Fruit fly (Drosophila melanogaster): ENCODE results near the gene trn.

The trn gene

DNA sequence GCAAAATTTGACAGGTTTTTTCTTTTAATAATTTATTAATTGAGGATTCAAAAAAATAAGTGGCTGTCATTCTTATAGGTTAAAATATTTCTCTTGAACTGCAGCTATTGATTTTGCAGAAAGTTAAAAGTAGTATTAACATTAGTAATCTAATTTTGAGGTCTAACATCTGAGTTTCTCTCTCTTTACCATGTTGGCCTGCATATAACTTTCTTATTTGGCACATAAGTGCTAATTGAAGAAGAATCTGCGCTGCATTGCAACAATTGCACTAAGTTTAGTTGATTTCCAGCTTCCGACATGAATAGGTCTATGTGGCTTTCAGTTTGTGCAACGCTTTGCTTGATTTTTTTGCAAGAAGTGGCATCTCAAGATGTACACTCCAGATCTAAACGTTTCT is 21.9 kb downstream of the trn start, which contains the start of gene CG33262:
Gene CG33262, plus strand, starts transcription at position 301 of the 400 bp plus-strand sequence.
- TF ChIP-seq CG6276 (GFP tag; optimal IDR thresholded peaks at IDR 0.05) (no peak), CG31627 (GFP tag; optimal IDR thresholded peaks at IDR 0.05) (no peak), vri (GFP tag; optimal IDR thresholded peaks at IDR 0.05) (no peak), CG6854 (GFP tag; optimal IDR thresholded peaks at IDR 0.05) (no peak), net (GFP tag; optimal IDR thresholded peaks at IDR 0.05) (no peak), Eip78C (GFP tag) (no peak), salr (GFP tag; optimal IDR thresholded peaks at IDR 0.05) (no peak), dac (GFP tag; optimal IDR thresholded peaks at IDR 0.05) (no peak), Hr39 (GFP tag; optimal IDR thresholded peaks at IDR 0.05) (no peak), CG11294 (GFP tag; IDR thresholded peaks at IDR 0.05) (no peak), Blimp-1 (GFP tag; optimal IDR thresholded peaks at IDR 0.05) (no peak), pdm3 (GFP tag; optimal IDR thresholded peaks at IDR 0.05) (no peak), CG10631 (GFP tag; optimal IDR thresholded peaks at IDR 0.05) (no peak), Ets96B (tag; optimal IDR thresholded peaks at IDR 0.05) (no peak), Hr4 (GFP tag; optimal IDR thresholded peaks at IDR 0.05) (no peak), CG11762 (GFP tag; optimal IDR thresholded peaks at IDR 0.05; ENCODE audit: insufficient read depth) (no peak), CG1621 (tag; optimal IDR thresholded peaks at IDR 0.05) (no peak), Gug (GFP tag; IDR thresholded peaks at IDR 0.05) (no peak), ss (GFP tag; optimal IDR thresholded peaks at IDR 0.05) (no peak)

DNA sequence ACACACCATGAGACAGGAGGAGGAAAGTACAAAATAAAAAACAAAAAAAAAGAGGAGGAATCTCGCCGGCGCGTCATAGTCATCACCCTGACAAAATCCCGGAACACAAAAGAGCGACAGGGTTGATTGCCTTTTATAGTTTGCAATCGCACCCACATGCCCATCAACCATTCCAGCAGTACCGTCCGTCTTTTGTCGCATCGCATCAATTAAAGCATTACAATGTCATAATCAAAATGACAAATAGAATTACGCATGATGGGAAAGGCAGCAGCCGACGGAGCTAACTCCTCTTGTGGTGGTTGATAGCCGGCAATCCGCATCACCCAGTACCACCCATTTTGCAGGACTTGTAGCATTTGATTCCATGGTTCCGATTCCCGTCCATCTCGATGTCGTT is 23.3 kb downstream of the trn start:
- no peak for TF ChIP-seq Hr38 (GFP tag; optimal IDR thresholded peaks at IDR 0.05)
- TF ChIP-seq fkh (GFP tag; optimal IDR thresholded peaks at IDR 0.05) = no peak
- no peak for TF ChIP-seq CG1621 (tag; optimal IDR thresholded peaks at IDR 0.05)
- no peak for TF ChIP-seq lz (GFP tag; optimal IDR thresholded peaks at IDR 0.05)
- TF ChIP-seq net (GFP tag; optimal IDR thresholded peaks at IDR 0.05) = no peak
- no peak for TF ChIP-seq ss (GFP tag; optimal IDR thresholded peaks at IDR 0.05)
- TF ChIP-seq pdm3 (GFP tag; optimal IDR thresholded peaks at IDR 0.05) = no peak

DNA sequence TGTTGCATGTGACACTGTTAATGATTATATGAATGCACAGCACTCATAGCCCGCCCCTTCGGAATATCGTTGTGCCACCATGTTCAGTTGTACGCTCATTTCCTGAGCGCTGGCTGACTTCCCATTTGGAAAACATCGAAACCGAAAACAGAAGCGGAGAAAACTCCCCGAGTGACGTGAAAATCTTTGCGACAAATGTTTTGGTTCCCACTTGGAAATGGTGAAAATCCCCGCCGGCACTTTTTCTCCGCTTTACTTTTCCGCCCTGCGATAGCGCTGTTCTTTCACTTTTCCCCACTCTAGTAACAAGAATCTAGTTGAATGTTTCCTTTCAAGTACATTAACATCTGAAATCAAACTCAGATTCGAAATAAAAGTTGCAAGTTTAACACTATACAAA is 30.9 kb downstream of the trn start:
- TF ChIP-seq cyc (GFP tag; optimal IDR thresholded peaks at IDR 0.05) (no peak), eg (GFP tag; IDR thresholded peaks at IDR 0.05) (no peak), pdm3 (GFP tag; optimal IDR thresholded peaks at IDR 0.05) (no peak), acj6 (GFP tag; optimal IDR thresholded peaks at IDR 0.05) (no peak), Eip78C (GFP tag) (no peak), lz (GFP tag; optimal IDR thresholded peaks at IDR 0.05) (no peak), net (GFP tag; optimal IDR thresholded peaks at IDR 0.05) (no peak), CG11902 (GFP tag; optimal IDR thresholded peaks at IDR 0.05) (no peak), Ets96B (tag; optimal IDR thresholded peaks at IDR 0.05) (no peak)

DNA sequence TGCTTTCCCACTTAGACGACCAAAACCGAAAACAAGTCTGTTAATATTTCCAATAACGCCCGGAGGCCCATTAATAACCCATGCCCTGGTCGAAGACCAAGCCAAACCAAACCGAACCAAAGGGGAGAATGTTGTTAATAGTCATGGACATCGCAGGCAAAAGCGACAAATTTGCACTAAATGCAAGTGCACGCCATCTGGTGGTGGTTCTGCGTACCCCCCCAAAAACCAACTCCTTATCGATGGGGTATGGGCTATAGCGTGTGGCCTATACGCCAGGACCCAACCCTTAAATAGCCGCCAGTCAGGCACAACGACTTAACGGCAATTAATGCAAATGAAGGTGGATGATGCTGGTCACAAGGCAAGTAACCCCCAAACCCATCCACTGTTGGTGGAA is 32.4 kb downstream of the trn start:
- peak; percentile 13 for TF ChIP-seq svp (GFP tag)
- peak in 1 of 2 experiments; percentile 24 for TF ChIP-seq ss (GFP tag; optimal IDR thresholded peaks at IDR 0.05)
- TF ChIP-seq acj6 (GFP tag; optimal IDR thresholded peaks at IDR 0.05) = no peak

DNA sequence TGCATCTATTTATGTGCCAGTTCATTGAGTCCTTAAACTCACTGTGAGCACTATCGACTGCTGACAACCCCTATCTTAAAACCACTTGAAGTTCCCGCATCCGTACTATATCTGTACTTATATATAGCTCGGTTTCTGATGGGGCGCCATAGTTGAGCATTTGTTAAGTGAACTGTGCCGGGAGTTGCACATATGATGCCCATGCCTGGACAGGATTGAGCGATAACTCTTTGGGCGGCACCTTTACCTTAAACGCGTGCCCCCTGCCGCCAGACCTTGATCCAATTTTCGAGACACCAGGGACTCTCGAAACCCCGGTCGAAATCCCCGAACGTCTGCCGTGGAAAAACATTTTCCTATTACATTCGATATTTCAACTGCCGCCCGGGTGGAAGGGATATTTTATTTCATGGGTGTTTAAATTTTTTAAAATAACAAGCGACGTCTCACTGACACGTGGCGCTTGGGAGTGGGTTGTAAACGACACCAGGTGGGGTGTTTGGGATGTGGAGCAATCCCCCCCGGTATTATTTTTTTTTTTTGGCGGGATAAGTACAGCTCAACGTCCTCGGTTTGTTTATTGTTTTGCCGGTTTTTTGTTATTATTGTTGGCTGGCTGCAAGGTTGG is 40.0 kb downstream of the trn start:
- no peak for TF ChIP-seq ss (GFP tag; optimal IDR thresholded peaks at IDR 0.05)
- no peak for TF ChIP-seq CG34406 (GFP tag; optimal IDR thresholded peaks at IDR 0.05)
- no peak for TF ChIP-seq CG11902 (GFP tag; optimal IDR thresholded peaks at IDR 0.05)
- TF ChIP-seq CG8319 (GFP tag; optimal IDR thresholded peaks at IDR 0.05) = no peak
- no peak for TF ChIP-seq cyc (GFP tag; optimal IDR thresholded peaks at IDR 0.05)
- TF ChIP-seq Gug (GFP tag; IDR thresholded peaks at IDR 0.05) = no peak
- no peak for TF ChIP-seq Lpt (GFP tag; optimal IDR thresholded peaks at IDR 0.05)
- TF ChIP-seq CG10631 (GFP tag; optimal IDR thresholded peaks at IDR 0.05) = no peak
- TF ChIP-seq pdm3 (GFP tag; optimal IDR thresholded peaks at IDR 0.05) = no peak
- TF ChIP-seq fd85E (GFP tag; optimal IDR thresholded peaks at IDR 0.05) = no peak
- no peak for TF ChIP-seq CG11762 (GFP tag; optimal IDR thresholded peaks at IDR 0.05; ENCODE audit: insufficient read depth)
- TF ChIP-seq svp (GFP tag) = no peak
- TF ChIP-seq net (GFP tag; optimal IDR thresholded peaks at IDR 0.05) = no peak
